Fruit fly (Drosophila melanogaster) whole organism, wandering third instar larva: ENCODE measurements around the gene CG3744.

Experiments
- Abd-B ChIP-seq: fragments of >200 bp; optimal IDR thresholded peaks from 2 replicates; lab custom pipeline; 2017; ENCODE audit warnings: missing biosample characterization, missing genetic modification characterization
- Dfd ChIP-seq: fragments of >200 bp; optimal IDR thresholded peaks from 2 replicates; lab custom pipeline; 2017; ENCODE audit warnings: missing biosample characterization, missing genetic modification characterization
- Dif ChIP-seq: fragments of 200-275, 200-300 bp; sonication (Bioruptor generic); optimal IDR thresholded peaks from 2 replicates; lab custom pipeline; 2018; ENCODE audit warnings: missing biosample characterization, missing genetic modification characterization; ENCODE audit not compliant: partially characterized antibody
- HLH106 ChIP-seq: fragments of 200-800 bp; optimal IDR thresholded peaks from 3 replicates; lab custom pipeline; 2019; ENCODE audit warnings: missing biosample characterization, mild to moderate bottlenecking, missing genetic modification characterization, moderate library complexity
- Hr78 ChIP-seq: fragments of >200 bp; optimal IDR thresholded peaks from 2 replicates; lab custom pipeline; 2017; ENCODE audit warnings: missing biosample characterization, missing genetic modification characterization
- Jra ChIP-seq: sonication (Bioruptor generic); optimal IDR thresholded peaks from 2 replicates; lab custom pipeline; 2016; ENCODE audit warnings: missing biosample characterization, missing genetic modification characterization
- Myc ChIP-seq: fragments of >200 bp; optimal IDR thresholded peaks from 2 replicates; lab custom pipeline; 2017
- foxo ChIP-seq, 2 experiments: fragments of 200-800 bp; sonication (Bioruptor generic); optimal IDR thresholded peaks; 2 replicates in 1 of 2; 3 replicates in 1 of 2; lab custom pipeline; 2016 to 2017; ENCODE audit warnings: missing biosample characterization in 2 of 2, missing genetic modification characterization in 2 of 2
- pan ChIP-seq: fragments of >200 bp; optimal IDR thresholded peaks from 2 replicates; lab custom pipeline; 2017
- psq ChIP-seq: fragments of 200-800 bp; sonication (Bioruptor generic); optimal IDR thresholded peaks from 3 replicates; lab custom pipeline; 2017; ENCODE audit warnings: missing biosample characterization, mild to moderate bottlenecking, missing genetic modification characterization, moderate library complexity
- rgr ChIP-seq: fragments of 200-800 bp; sonication (Bioruptor generic); optimal IDR thresholded peaks from 3 replicates; lab custom pipeline; 2016; ENCODE audit warnings: missing biosample characterization, mild to moderate bottlenecking, missing genetic modification characterization
- woc ChIP-seq: sonication (Bioruptor generic); optimal IDR thresholded peaks from 2 replicates; lab custom pipeline; 2016; ENCODE audit warnings: missing biosample characterization, mild to moderate bottlenecking, missing genetic modification characterization

DNA sequence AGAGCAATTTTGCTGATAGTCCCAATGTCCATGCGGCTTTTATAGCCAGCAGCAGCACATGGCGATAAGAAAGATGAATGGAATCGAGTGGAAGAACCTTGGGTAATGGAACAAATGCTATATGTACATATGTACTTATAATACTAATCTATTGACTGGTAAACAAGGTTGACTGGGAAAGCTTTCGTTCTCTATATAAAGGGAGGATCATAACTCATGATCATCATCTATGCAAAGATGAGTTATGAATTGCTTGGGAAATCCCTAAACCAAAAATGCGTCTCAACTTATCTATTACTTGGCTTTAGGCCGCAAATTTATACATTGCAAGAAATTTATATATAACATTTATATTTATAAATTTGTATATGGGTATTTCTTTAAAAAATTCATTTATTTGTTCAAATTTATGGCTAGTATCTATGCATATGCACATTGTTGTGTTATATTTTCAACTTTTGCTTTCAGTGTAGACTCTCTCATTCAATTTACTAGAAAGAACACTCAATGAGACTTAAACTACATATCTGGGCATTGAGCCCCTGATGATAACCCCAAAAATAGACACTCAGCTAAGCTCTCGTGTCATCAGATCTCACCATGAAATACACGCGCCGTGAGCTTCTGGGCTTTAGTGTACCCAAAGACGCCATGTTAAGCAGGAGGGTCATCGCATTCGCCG, 11.6 kb downstream of the CG3744 start, which contains the start of the genes Srg1 and Elal:
- TF ChIP-seq pan (lab: Kevin White, UChicago) (no peak), Dfd (GFP tag; lab: Kevin White, UChicago) (no peak), Abd-B (no peak), rgr (GFP tag; lab: Kevin White, UChicago) (no peak), woc (GFP tag; lab: Kevin White, UChicago) (no peak), Jra (GFP tag; lab: Kevin White, UChicago) (no peak), Dif (GFP tag; lab: Kevin White, UChicago) (no peak), Hr78 (GFP tag; lab: Kevin White, UChicago) (no peak), HLH106 (tag; lab: Kevin White, UChicago) (no peak), psq (GFP tag; lab: Kevin White, UChicago) (no peak), foxo (GFP tag; optimal IDR thresholded peaks at IDR 0.05; lab: Kevin White, UChicago) (no peak), Myc (lab: Kevin White, UChicago) (no peak)
